Fruit fly (Drosophila melanogaster) Kc167 (cell line): ENCODE measurements around the gene ND-49.

Source experiments
- Myc ChIP-seq: fragments of >200 bp; optimal IDR thresholded peaks from 2 replicates; lab custom pipeline; 2017; ENCODE audit warnings: missing external identifiers
- Sin3A ChIP-seq: fragments of >200 bp; optimal IDR thresholded peaks from 2 replicates; lab custom pipeline; 2018; ENCODE audit warnings: missing external identifiers
- h ChIP-seq: fragments of >200 bp; optimal IDR thresholded peaks from 3 replicates; lab custom pipeline; 2018; ENCODE audit warnings: missing external identifiers
- psq ChIP-seq: fragments of >200 bp; optimal IDR thresholded peaks from 2 replicates; lab custom pipeline; 2017; ENCODE audit warnings: missing external identifiers
- ttk ChIP-seq: sonication (Bioruptor generic); optimal IDR thresholded peaks from 2 replicates; lab custom pipeline; 2017; ENCODE audit warnings: missing external identifiers

- no peak for TF ChIP-seq Myc (lab: Kevin White, UChicago)
- no peak for TF ChIP-seq psq (lab: Kevin White, UChicago)
- TF ChIP-seq ttk: no peak
- no peak for TF ChIP-seq h (lab: Kevin White, UChicago)
- no peak for TF ChIP-seq Sin3A
These were observed 12.9 kb downstream of the ND-49 start for dm6 chr4:558456-558855.
